Worm (Caenorhabditis elegans): ENCODE results near the gene EEED8.14.

- TF ChIP-seq unc-62 (GFP tag; optimal IDR thresholded peaks at IDR 0.05) (no peak), snpc-4 (tag; optimal IDR thresholded peaks at IDR 0.05) (no peak), blmp-1 (tag; optimal IDR thresholded peaks at IDR 0.05) (no peak), nhr-237 (tag; optimal IDR thresholded peaks at IDR 0.05) (peak; percentile 32), nhr-28 (tag; optimal IDR thresholded peaks at IDR 0.05) (no peak), hlh-1 (tag; optimal IDR thresholded peaks at IDR 0.05) (no peak), ztf-11 (tag; optimal IDR thresholded peaks at IDR 0.05) (no peak), cnd-1 (tag; optimal IDR thresholded peaks at IDR 0.05) (peak; percentile 24)
Observed at ce11 chrII:5379614-5380077, 34.2 kb downstream of the EEED8.14 start, which contains the start of gene pkc-3.

Data from whole organism, mixed stage, embryonic.